Worm (Caenorhabditis elegans) whole organism, early embryonic: Measurements from ENCODE around the gene anp-1.

ENCODE experiments used
- B0310.2 ChIP-seq: sonication (generic microtip); optimal IDR thresholded peaks from 2 replicates; lab custom pipeline; 2016; ENCODE audit warnings: mild to moderate bottlenecking, missing genetic modification characterization, missing compliant biosample characterization
- F13C5.2 ChIP-seq: sonication (generic microtip); optimal IDR thresholded peaks from 2 replicates; lab custom pipeline; 2017; ENCODE audit warnings: mild to moderate bottlenecking, missing genetic modification characterization, inconsistent platforms, missing compliant biosample characterization
- aly-1 ChIP-seq: sonication (generic microtip); optimal IDR thresholded peaks from 2 replicates; lab custom pipeline; 2016; ENCODE audit warnings: missing genetic modification characterization, missing compliant biosample characterization
- ama-1 ChIP-seq: fragments of 150-350 bp; optimal IDR thresholded peaks from 2 replicates; lab custom pipeline; 2014
- ceh-13 ChIP-seq: fragments of 200-800 bp; sonication (Bioruptor generic); optimal IDR thresholded peaks from 2 replicates; lab custom pipeline; 2018; ENCODE audit warnings: mild to moderate bottlenecking, missing genetic modification characterization, missing compliant biosample characterization
- ceh-36 ChIP-seq: sonication (generic microtip); optimal IDR thresholded peaks from 2 replicates; lab custom pipeline; 2016; ENCODE audit warnings: missing genetic modification characterization, inconsistent platforms, missing compliant biosample characterization
- flt-1 ChIP-seq: fragments of 200-800 bp; sonication (Bioruptor generic); IDR thresholded peaks from 2 replicates; pipeline ENCODE4 v1.3.6; 2022; ENCODE audit warnings: missing genetic modification characterization, missing compliant biosample characterization
- hmg-4 ChIP-seq: fragments of 200-800 bp; sonication (Bioruptor generic); optimal IDR thresholded peaks from 2 replicates; lab custom pipeline; 2018; ENCODE audit warnings: mild to moderate bottlenecking, missing genetic modification characterization, missing compliant biosample characterization
- hnd-1 ChIP-seq: sonication (generic microtip); optimal IDR thresholded peaks from 2 replicates; lab custom pipeline; 2016; ENCODE audit warnings: missing genetic modification characterization, missing compliant biosample characterization
- pes-1 ChIP-seq: fragments of 200-800 bp; sonication (Bioruptor generic); IDR thresholded peaks from 2 replicates; pipeline ENCODE4 v1.3.6; 2022; ENCODE audit warnings: missing genetic modification reagents, missing genetic modification characterization, missing compliant biosample characterization
- scrt-1 ChIP-seq: fragments of 200-800 bp; sonication (Bioruptor generic); IDR thresholded peaks from 2 replicates; pipeline ENCODE4 v1.3.6; 2022; ENCODE audit warnings: missing genetic modification characterization, missing compliant biosample characterization
- sea-1 ChIP-seq: fragments of 200-800 bp; sonication (Bioruptor generic); conservative IDR thresholded peaks from 2 replicates; pipeline ENCODE4 v1.3.6; 2022; ENCODE audit warnings: missing genetic modification characterization, missing compliant biosample characterization
- tbx-11 ChIP-seq: fragments of 200-800 bp; sonication (Bioruptor generic); IDR thresholded peaks from 2 replicates; pipeline ENCODE4 v1.3.6; 2022; ENCODE audit warnings: missing genetic modification characterization, missing compliant biosample characterization
- tbx-37 ChIP-seq: fragments of 200-800 bp; sonication (Bioruptor generic); conservative IDR thresholded peaks from 2 replicates; pipeline ENCODE4 v1.3.6; 2022; ENCODE audit warnings: missing genetic modification reagents, missing genetic modification characterization, missing compliant biosample characterization

- no peak for TF ChIP-seq tbx-37 (GFP tag; lab: Robert Waterston, UW)
- TF ChIP-seq hmg-4 (GFP tag; lab: Kevin White, UChicago) = no peak
- no peak for TF ChIP-seq flt-1 (GFP tag; lab: Robert Waterston, UW)
- no peak for TF ChIP-seq sea-1 (GFP tag; lab: Robert Waterston, UW)
- no peak for TF ChIP-seq ama-1 (lab: Kevin White, UChicago)
- TF ChIP-seq ceh-13 (GFP tag; lab: Kevin White, UChicago) = no peak
- TF ChIP-seq scrt-1 = no peak
- TF ChIP-seq pes-1 = no peak
- TF ChIP-seq ceh-36 (tag; lab: Kevin White, UChicago) = no peak
- TF ChIP-seq B0310.2 = no peak
- no peak for TF ChIP-seq aly-1
- no peak for TF ChIP-seq tbx-11
- no peak for TF ChIP-seq hnd-1 (tag; lab: Kevin White, UChicago)
- no peak for TF ChIP-seq F13C5.2
These were observed 4.5 kb upstream of the anp-1 start, which contains the start of gene C44H9.7 for ce11 chrV:12854766-12855165.
